Worm (Caenorhabditis elegans) whole organism, early embryonic: ENCODE results near the gene clec-183.
"Not testable (repeated sequence)": the region's sequence is repeated elsewhere in the genome, so short reads cannot be mapped to it uniquely, and the experiment has no call there.

Experiments used
- B0310.2 ChIP-seq: sonication (generic microtip); optimal IDR thresholded peaks from 2 replicates; lab custom pipeline; 2016; ENCODE audit warnings: mild to moderate bottlenecking, missing genetic modification characterization, missing compliant biosample characterization
- F13C5.2 ChIP-seq: sonication (generic microtip); optimal IDR thresholded peaks from 2 replicates; lab custom pipeline; 2017; ENCODE audit warnings: mild to moderate bottlenecking, missing genetic modification characterization, inconsistent platforms, missing compliant biosample characterization
- aly-1 ChIP-seq: sonication (generic microtip); optimal IDR thresholded peaks from 2 replicates; lab custom pipeline; 2016; ENCODE audit warnings: missing genetic modification characterization, missing compliant biosample characterization
- ama-1 ChIP-seq: fragments of 150-350 bp; optimal IDR thresholded peaks from 2 replicates; lab custom pipeline; 2014
- ceh-13 ChIP-seq: fragments of 200-800 bp; sonication (Bioruptor generic); optimal IDR thresholded peaks from 2 replicates; lab custom pipeline; 2018; ENCODE audit warnings: mild to moderate bottlenecking, missing genetic modification characterization, missing compliant biosample characterization
- ceh-36 ChIP-seq: sonication (generic microtip); optimal IDR thresholded peaks from 2 replicates; lab custom pipeline; 2016; ENCODE audit warnings: missing genetic modification characterization, inconsistent platforms, missing compliant biosample characterization
- ets-7 ChIP-seq: sonication (generic microtip); optimal IDR thresholded peaks from 2 replicates; lab custom pipeline; 2016; ENCODE audit warnings: missing genotype, missing genetic modification characterization, missing compliant biosample characterization
- flt-1 ChIP-seq: fragments of 200-800 bp; sonication (Bioruptor generic); IDR thresholded peaks from 2 replicates; pipeline ENCODE4 v1.3.6; 2022; ENCODE audit warnings: missing genetic modification characterization, missing compliant biosample characterization
- hmbx-1 ChIP-seq: sonication (generic microtip); optimal IDR thresholded peaks from 2 replicates; lab custom pipeline; 2016; ENCODE audit warnings: mild to moderate bottlenecking, missing genetic modification characterization, missing compliant biosample characterization
- hmg-4 ChIP-seq: fragments of 200-800 bp; sonication (Bioruptor generic); optimal IDR thresholded peaks from 2 replicates; lab custom pipeline; 2018; ENCODE audit warnings: mild to moderate bottlenecking, missing genetic modification characterization, missing compliant biosample characterization
- hnd-1 ChIP-seq: sonication (generic microtip); optimal IDR thresholded peaks from 2 replicates; lab custom pipeline; 2016; ENCODE audit warnings: missing genetic modification characterization, missing compliant biosample characterization
- pes-1 ChIP-seq: fragments of 200-800 bp; sonication (Bioruptor generic); IDR thresholded peaks from 2 replicates; pipeline ENCODE4 v1.3.6; 2022; ENCODE audit warnings: missing genetic modification reagents, missing genetic modification characterization, missing compliant biosample characterization
- scrt-1 ChIP-seq: fragments of 200-800 bp; sonication (Bioruptor generic); IDR thresholded peaks from 2 replicates; pipeline ENCODE4 v1.3.6; 2022; ENCODE audit warnings: missing genetic modification characterization, missing compliant biosample characterization
- sea-1 ChIP-seq: fragments of 200-800 bp; sonication (Bioruptor generic); conservative IDR thresholded peaks from 2 replicates; pipeline ENCODE4 v1.3.6; 2022; ENCODE audit warnings: missing genetic modification characterization, missing compliant biosample characterization
- tbx-11 ChIP-seq: fragments of 200-800 bp; sonication (Bioruptor generic); IDR thresholded peaks from 2 replicates; pipeline ENCODE4 v1.3.6; 2022; ENCODE audit warnings: missing genetic modification characterization, missing compliant biosample characterization
- tbx-37 ChIP-seq: fragments of 200-800 bp; sonication (Bioruptor generic); conservative IDR thresholded peaks from 2 replicates; pipeline ENCODE4 v1.3.6; 2022; ENCODE audit warnings: missing genetic modification reagents, missing genetic modification characterization, missing compliant biosample characterization
- tra-4 ChIP-seq: sonication (generic microtip); optimal IDR thresholded peaks from 2 replicates; lab custom pipeline; 2017; ENCODE audit warnings: missing genetic modification characterization, missing compliant biosample characterization

The clec-183 gene

ce11 chrIV:9304617-9305016 is 23.2 kb upstream of the clec-183 start, which contains the start of gene F49C12.5:
Gene F49C12.5 (plus strand): TSS chrIV:9304917.
- TF ChIP-seq ceh-13 (GFP tag; lab: Kevin White, UChicago) (no peak), hmbx-1 (tag; lab: Kevin White, UChicago) (no peak), sea-1 (GFP tag; lab: Robert Waterston, UW) (no peak), hmg-4 (GFP tag; lab: Kevin White, UChicago) (no peak)

- TF ChIP-seq tbx-11 (GFP tag; lab: Robert Waterston, UW) (no peak), ceh-36 (tag; lab: Kevin White, UChicago) (no peak), hnd-1 (tag; lab: Kevin White, UChicago) (no peak), hmbx-1 (tag; lab: Kevin White, UChicago) (no peak), ama-1 (lab: Kevin White, UChicago) (no peak), aly-1 (no peak), ets-7 (tag; lab: Kevin White, UChicago) (no peak)
These were observed 18.8 kb upstream of the clec-183 start, which contains the start of gene F49C12.6 for ce11 chrIV:9308975-9309374. Gene F49C12.6 (minus strand): TSS chrIV:9309075.

ce11 chrIV:9310935-9311566 is 16.8 kb upstream of the clec-183 start:
- TF ChIP-seq B0310.2 (tag; lab: Kevin White, UChicago), result no peak
- TF ChIP-seq scrt-1 (GFP tag; lab: Robert Waterston, UW), result no peak
- no peak for TF ChIP-seq tra-4
- TF ChIP-seq ets-7 (tag; lab: Kevin White, UChicago), result no peak
- TF ChIP-seq ceh-13 (GFP tag; lab: Kevin White, UChicago), result no peak
- TF ChIP-seq ama-1 (lab: Kevin White, UChicago), result no peak
- no peak for TF ChIP-seq hnd-1 (tag; lab: Kevin White, UChicago)
- no peak for TF ChIP-seq aly-1
- no peak for TF ChIP-seq tbx-11 (GFP tag; lab: Robert Waterston, UW)

- not testable (repeated sequence) for TF ChIP-seq aly-1; sea-1 (GFP tag; lab: Robert Waterston, UW); tbx-37 (GFP tag; lab: Robert Waterston, UW)
These were observed 15.0 kb upstream of the clec-183 start, which contains the start of gene F49C12.7 for ce11 chrIV:9312827-9313226. Gene F49C12.7 (minus strand): TSS chrIV:9312927.

- TF ChIP-seq hmbx-1 (tag; lab: Kevin White, UChicago), result no peak
- no peak for TF ChIP-seq ama-1 (lab: Kevin White, UChicago)
- TF ChIP-seq tbx-37 (GFP tag; lab: Robert Waterston, UW), result peak; percentile 43; the same call in 1 of the 2 replicates
- peak; percentile 65; the same call in 1 of the 2 replicates for TF ChIP-seq scrt-1 (GFP tag; lab: Robert Waterston, UW)
- no peak; the same call in 1 of the 2 replicates for TF ChIP-seq pes-1
- TF ChIP-seq F13C5.2 (tag; lab: Kevin White, UChicago), result peak; percentile 91
- peak; percentile 62; the same call in 1 of the 2 replicates for TF ChIP-seq tbx-11 (GFP tag; lab: Robert Waterston, UW)
- TF ChIP-seq ceh-36 (tag; lab: Kevin White, UChicago), result peak; percentile 58
- no peak for TF ChIP-seq B0310.2 (tag; lab: Kevin White, UChicago)
- peak; percentile 15 for TF ChIP-seq ceh-13 (GFP tag; lab: Kevin White, UChicago)
- TF ChIP-seq aly-1, result peak; percentile 38
- no peak; the same call in 1 of the 2 replicates for TF ChIP-seq flt-1 (GFP tag; lab: Robert Waterston, UW)
- TF ChIP-seq sea-1 (GFP tag; lab: Robert Waterston, UW), result peak; percentile 68
- no peak for TF ChIP-seq hmg-4 (GFP tag; lab: Kevin White, UChicago)
- TF ChIP-seq tra-4, result no peak
- TF ChIP-seq ets-7 (tag; lab: Kevin White, UChicago), result peak; percentile 63
- TF ChIP-seq hnd-1 (tag; lab: Kevin White, UChicago), result no peak
These were observed 11.6 kb upstream of the clec-183 start, which contains the start of the genes F49C12.9 and rpn-7 for ce11 chrIV:9316068-9316681. Gene F49C12.9 (minus strand): TSS chrIV:9316215. Gene rpn-7 (plus strand): TSS chrIV:9316631.

ce11 chrIV:9318147-9318546 is 9.7 kb upstream of the clec-183 start:
- no peak for TF ChIP-seq scrt-1 (GFP tag; lab: Robert Waterston, UW)
- TF ChIP-seq B0310.2 (tag; lab: Kevin White, UChicago), result no peak
- no peak for TF ChIP-seq hnd-1 (tag; lab: Kevin White, UChicago)
- TF ChIP-seq ama-1 (lab: Kevin White, UChicago), result no peak
- TF ChIP-seq hmbx-1 (tag; lab: Kevin White, UChicago), result no peak
- TF ChIP-seq tbx-11 (GFP tag; lab: Robert Waterston, UW), result no peak
- TF ChIP-seq ceh-36 (tag; lab: Kevin White, UChicago), result no peak
- no peak for TF ChIP-seq F13C5.2 (tag; lab: Kevin White, UChicago)
- no peak for TF ChIP-seq tra-4
- no peak for TF ChIP-seq ceh-13 (GFP tag; lab: Kevin White, UChicago)
- TF ChIP-seq tbx-37 (GFP tag; lab: Robert Waterston, UW), result no peak
- TF ChIP-seq ets-7 (tag; lab: Kevin White, UChicago), result no peak
- no peak for TF ChIP-seq flt-1 (GFP tag; lab: Robert Waterston, UW)

- no peak for TF ChIP-seq flt-1 (GFP tag; lab: Robert Waterston, UW)
- TF ChIP-seq ets-7 (tag; lab: Kevin White, UChicago), result no peak
- TF ChIP-seq sea-1 (GFP tag; lab: Robert Waterston, UW), result no peak
- TF ChIP-seq aly-1, result no peak
- TF ChIP-seq ceh-36 (tag; lab: Kevin White, UChicago), result no peak
- no peak for TF ChIP-seq hmg-4 (GFP tag; lab: Kevin White, UChicago)
- no peak for TF ChIP-seq tbx-11 (GFP tag; lab: Robert Waterston, UW)
- TF ChIP-seq F13C5.2 (tag; lab: Kevin White, UChicago), result no peak
- no peak for TF ChIP-seq hmbx-1 (tag; lab: Kevin White, UChicago)
- no peak for TF ChIP-seq ama-1 (lab: Kevin White, UChicago)
- no peak for TF ChIP-seq B0310.2 (tag; lab: Kevin White, UChicago)
- no peak for TF ChIP-seq tbx-37 (GFP tag; lab: Robert Waterston, UW)
- TF ChIP-seq pes-1, result no peak
- TF ChIP-seq hnd-1 (tag; lab: Kevin White, UChicago), result no peak
- TF ChIP-seq tra-4, result no peak
- no peak for TF ChIP-seq scrt-1 (GFP tag; lab: Robert Waterston, UW)
- TF ChIP-seq ceh-13 (GFP tag; lab: Kevin White, UChicago), result no peak
These were observed 8.7 kb upstream of the clec-183 start, which contains the start of the genes F49C12.11 and nemt-1 for ce11 chrIV:9319080-9319479. Gene F49C12.11 (plus strand): TSS chrIV:9319380. Gene nemt-1 (minus strand): TSS chrIV:9319439.
